Worm (Caenorhabditis elegans): ENCODE measurements around the gene C01F1.5.

Gene C01F1.5

ce11 chrII:4316011-4316410, 34.4 kb upstream of the C01F1.5 start, which contains the start of gene srw-40:
Gene srw-40 (minus strand): TSS chrII:4316111.
- TF ChIP-seq tbp1 (GFP tag; optimal IDR thresholded peaks at IDR 0.05) (no peak), mes-4 (tag; optimal IDR thresholded peaks at IDR 0.05) (no peak)

- TF ChIP-seq akir-1 (GFP tag; optimal IDR thresholded peaks at IDR 0.05): no peak
- no peak for TF ChIP-seq hrde-1 (tag; optimal IDR thresholded peaks at IDR 0.05; ENCODE audit: borderline replicate concordance)
- no peak for TF ChIP-seq lir-1 (GFP tag; conservative IDR thresholded peaks at IDR 0.05)
- no peak for TF ChIP-seq xnd-1 (tag; optimal IDR thresholded peaks at IDR 0.05)
- no peak for TF ChIP-seq mcd-1 (GFP tag; IDR thresholded peaks at IDR 0.05)
- no peak for TF ChIP-seq rec-8 (tag; optimal IDR thresholded peaks at IDR 0.05)
- no peak for TF ChIP-seq rcor-1 (GFP tag; IDR thresholded peaks at IDR 0.05)
These were observed 30.5 kb upstream of the C01F1.5 start, which contains the start of gene plep-1 for ce11 chrII:4312115-4312514. Gene plep-1 (minus strand): TSS chrII:4312215.

DNA sequence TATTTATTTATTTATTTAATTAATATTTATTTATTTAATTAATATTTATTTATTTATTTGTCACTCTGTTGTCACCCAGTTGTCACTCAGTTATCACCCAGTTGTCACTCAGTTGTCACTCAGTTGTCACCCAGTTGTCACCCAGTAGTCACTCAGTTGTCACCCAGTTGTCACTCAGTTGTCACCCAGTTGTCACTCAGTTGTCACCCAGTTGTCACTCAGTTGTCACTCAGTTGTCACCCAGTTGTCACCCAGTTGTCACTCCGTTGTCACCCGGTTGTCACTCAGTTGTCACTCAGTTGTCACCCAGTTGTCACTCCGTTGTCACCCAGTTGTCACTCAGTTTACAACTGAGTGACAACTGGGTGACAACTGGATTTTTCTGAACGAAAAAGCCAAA, 27.5 kb upstream of the C01F1.5 start:
- TF ChIP-seq unc-62 (GFP tag; optimal IDR thresholded peaks at IDR 0.05) (peak; percentile 89), nhr-120 (GFP tag; IDR thresholded peaks at IDR 0.05) (peak; percentile 73; the same call in 1 of the 2 replicates), bed-1 (GFP tag; IDR thresholded peaks at IDR 0.05) (0 out of 2 replicates have a peak, but pooled peaks have one; percentile 63)

ce11 chrII:4306921-4307630, 25.4 kb upstream of the C01F1.5 start, which contains the start of gene Y52E8A.3:
Gene Y52E8A.3 (minus strand): TSS chrII:4306971.
- TF ChIP-seq ceh-91 (GFP tag; IDR thresholded peaks at IDR 0.05) (no peak), madf-8 (GFP tag; conservative IDR thresholded peaks at IDR 0.05) (no peak), somi-1 (GFP tag; optimal IDR thresholded peaks at IDR 0.05) (no peak), ceh-40 (GFP tag; IDR thresholded peaks at IDR 0.05) (no peak), ama-1 (optimal IDR thresholded peaks at IDR 0.05) (no peak), ama-1 (GFP tag; optimal IDR thresholded peaks at IDR 0.05) (no peak), nhr-179 (tag; optimal IDR thresholded peaks at IDR 0.05) (no peak), zfh-2 (GFP tag; conservative IDR thresholded peaks at IDR 0.05) (no peak), ztf-3 (GFP tag; optimal IDR thresholded peaks at IDR 0.05) (no peak), aptf-3 (GFP tag; IDR thresholded peaks at IDR 0.05) (no peak), bed-2 (GFP tag; IDR thresholded peaks at IDR 0.05) (no peak), mcd-1 (GFP tag; IDR thresholded peaks at IDR 0.05) (no peak), ztf-22 (GFP tag; optimal IDR thresholded peaks at IDR 0.05) (no peak), snpc-4 (GFP tag; optimal IDR thresholded peaks at IDR 0.05) (no peak), snpc-4 (tag; optimal IDR thresholded peaks at IDR 0.05) (no peak)

DNA sequence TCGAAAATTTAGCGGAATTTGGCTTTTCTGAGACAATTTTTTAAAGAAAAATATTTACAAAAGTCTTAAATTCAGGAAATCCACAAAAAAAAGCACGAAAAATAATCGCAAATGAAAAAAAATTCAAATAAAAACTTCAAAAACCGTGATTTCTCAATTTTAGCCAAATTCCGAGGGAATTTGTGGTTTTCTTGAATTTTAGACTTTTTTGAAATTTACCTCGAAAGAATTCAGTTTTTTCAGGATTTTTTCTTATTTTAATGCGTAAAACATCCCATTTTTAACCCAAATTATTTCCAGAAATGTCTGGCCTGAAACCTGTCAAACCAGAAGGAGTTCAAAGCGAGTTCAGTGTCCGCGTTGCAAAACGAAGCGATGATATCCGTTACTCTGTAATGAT, 19.7 kb upstream of the C01F1.5 start, which contains the start of gene gtf-2F1:
TSS of gene gtf-2F1 (plus strand) at position 301 of the 400 bp plus-strand sequence.
- TF ChIP-seq Y67H2A.10 (GFP tag; conservative IDR thresholded peaks at IDR 0.05): no peak
- TF ChIP-seq him-1 (tag; optimal IDR thresholded peaks at IDR 0.05): no peak
- TF ChIP-seq tbx-9 (tag; optimal IDR thresholded peaks at IDR 0.05; ENCODE audit: borderline replicate concordance): no peak
- TF ChIP-seq Y79H2A.3 (GFP tag; conservative IDR thresholded peaks at IDR 0.05): no peak
- TF ChIP-seq ztf-18 (tag; optimal IDR thresholded peaks at IDR 0.05): no peak
- no peak for TF ChIP-seq snpc-1.3 (tag; optimal IDR thresholded peaks at IDR 0.05; ENCODE audit: insufficient read depth)
- TF ChIP-seq zim-3 (tag; optimal IDR thresholded peaks at IDR 0.05): no peak
- no peak for TF ChIP-seq ama-1 (optimal IDR thresholded peaks at IDR 0.05)
- TF ChIP-seq ama-1 (GFP tag; optimal IDR thresholded peaks at IDR 0.05): no peak
- no peak for TF ChIP-seq sea-2 (GFP tag; IDR thresholded peaks at IDR 0.05)
- TF ChIP-seq sptf-2 (GFP tag; optimal IDR thresholded peaks at IDR 0.05): no peak
- no peak for TF ChIP-seq tbp1 (GFP tag; optimal IDR thresholded peaks at IDR 0.05)
